3 worm cellular contexts compared by ENCODE assay signal in genomic region chrII:10607238-10607961, ce11.
TF ChIP-seq lines count a peak whose summit lies in the region.

Gene ccm-3, minus strand, starts transcription at chrII:10607275.

TF ChIP-seq in whole organism, L1 larva, 84 proteins besides CTCF, POLR2A, EP300 and RAD21 (continued from another document and continues in another):
- no peak for TF ChIP-seq sox-4 (tag; optimal IDR thresholded peaks at IDR 0.05; lab: Kevin White, UChicago)
- TF ChIP-seq lin-13 (GFP tag; optimal IDR thresholded peaks at IDR 0.05; lab: Kevin White, UChicago) = peak; percentile 17
- peak; percentile 63 for TF ChIP-seq lin-14 (GFP tag; optimal IDR thresholded peaks at IDR 0.05; lab: Kevin White, UChicago)
- no peak for TF ChIP-seq ztf-4 (tag; optimal IDR thresholded peaks at IDR 0.05; lab: Kevin White, UChicago)
- TF ChIP-seq ceh-90 (tag; optimal IDR thresholded peaks at IDR 0.05; lab: Kevin White, UChicago) = no peak
- no peak for TF ChIP-seq nhr-90 (tag; optimal IDR thresholded peaks at IDR 0.05; lab: Kevin White, UChicago; ENCODE audit: poor library complexity)
- TF ChIP-seq nhr-19 (GFP tag; conservative IDR thresholded peaks at IDR 0.05; lab: Robert Waterston, UW) = 0 out of 2 replicates have a peak, but pooled peaks have one; percentile 22
- TF ChIP-seq aha-1 (tag; optimal IDR thresholded peaks at IDR 0.05; lab: Kevin White, UChicago) = no peak
- TF ChIP-seq nhr-76 (tag; optimal IDR thresholded peaks at IDR 0.05; lab: Kevin White, UChicago) = no peak
- TF ChIP-seq pax-3 (tag; optimal IDR thresholded peaks at IDR 0.05; lab: Kevin White, UChicago) = no peak
- no peak for TF ChIP-seq ces-1 (GFP tag; optimal IDR thresholded peaks at IDR 0.05; lab: Kevin White, UChicago)
- no peak for TF ChIP-seq nhr-28 (tag; optimal IDR thresholded peaks at IDR 0.05; lab: Kevin White, UChicago)
- TF ChIP-seq pag-3 (tag; optimal IDR thresholded peaks at IDR 0.05; lab: Kevin White, UChicago; ENCODE audit: borderline replicate concordance, insufficient read depth) = no peak
- peak; percentile 64 for TF ChIP-seq lin-15B (tag; optimal IDR thresholded peaks at IDR 0.05; lab: Kevin White, UChicago)
- TF ChIP-seq grh-1 (GFP tag; IDR thresholded peaks at IDR 0.05; lab: Robert Waterston, UW) = no peak
- TF ChIP-seq Y116A8C.19 (tag; optimal IDR thresholded peaks at IDR 0.05; lab: Kevin White, UChicago; ENCODE audit: borderline replicate concordance) = no peak
- TF ChIP-seq nhr-20 (tag; optimal IDR thresholded peaks at IDR 0.05; lab: Kevin White, UChicago) = no peak
- no peak for TF ChIP-seq tlp-1 (tag; optimal IDR thresholded peaks at IDR 0.05; lab: Kevin White, UChicago)
- no peak for TF ChIP-seq C04F5.9 (tag; optimal IDR thresholded peaks at IDR 0.05; lab: Kevin White, UChicago)
- TF ChIP-seq ama-1 (optimal IDR thresholded peaks at IDR 0.05; lab: Kevin White, UChicago) = no peak
- peak; percentile 1 for TF ChIP-seq unc-86 (tag; optimal IDR thresholded peaks at IDR 0.05; lab: Kevin White, UChicago)
- no peak for TF ChIP-seq ceh-88 (GFP tag; IDR thresholded peaks at IDR 0.05; lab: Robert Waterston, UW)
- TF ChIP-seq nhr-77 (tag; optimal IDR thresholded peaks at IDR 0.05; lab: Kevin White, UChicago) = no peak
- peak; percentile 50 for TF ChIP-seq C16A3.4 (tag; optimal IDR thresholded peaks at IDR 0.05; lab: Kevin White, UChicago)
- TF ChIP-seq ceh-8 (GFP tag; optimal IDR thresholded peaks at IDR 0.05; lab: Kevin White, UChicago) = no peak
- no peak for TF ChIP-seq elt-2 (tag; optimal IDR thresholded peaks at IDR 0.05; lab: Kevin White, UChicago)
- TF ChIP-seq fkh-4 (tag; optimal IDR thresholded peaks at IDR 0.05; lab: Kevin White, UChicago; ENCODE audit: borderline replicate concordance) = no peak
- no peak for TF ChIP-seq nhr-11 (tag; optimal IDR thresholded peaks at IDR 0.05; lab: Kevin White, UChicago)
- peak; percentile 3 for TF ChIP-seq F16B12.6 (tag; optimal IDR thresholded peaks at IDR 0.05; lab: Kevin White, UChicago)
- TF ChIP-seq fos-1 (tag; optimal IDR thresholded peaks at IDR 0.05; lab: Kevin White, UChicago) = no peak
- no peak for TF ChIP-seq zag-1 (tag; optimal IDR thresholded peaks at IDR 0.05; lab: Kevin White, UChicago)
- peak; percentile 28 for TF ChIP-seq fkh-8 (tag; optimal IDR thresholded peaks at IDR 0.05; lab: Kevin White, UChicago)
- TF ChIP-seq mep-1 (tag; optimal IDR thresholded peaks at IDR 0.05; lab: Kevin White, UChicago) = no peak
- TF ChIP-seq ceh-82 (tag; optimal IDR thresholded peaks at IDR 0.05; lab: Kevin White, UChicago) = peak in 2 of 3 experiments; percentile 15 to 54
- TF ChIP-seq fkh-10 (GFP tag; optimal IDR thresholded peaks at IDR 0.05; lab: Kevin White, UChicago) = peak; percentile 3
- TF ChIP-seq sup-37 (GFP tag; optimal IDR thresholded peaks at IDR 0.05; lab: Kevin White, UChicago) = no peak
- TF ChIP-seq nhr-12 (tag; optimal IDR thresholded peaks at IDR 0.05; lab: Kevin White, UChicago) = no peak
- no peak for TF ChIP-seq unc-98 (GFP tag; IDR thresholded peaks at IDR 0.05; lab: Robert Waterston, UW)
- TF ChIP-seq lir-3 (tag; optimal IDR thresholded peaks at IDR 0.05; lab: Kevin White, UChicago; ENCODE audit: poor library complexity) = no peak
- no peak for TF ChIP-seq dsc-1 (tag; optimal IDR thresholded peaks at IDR 0.05; lab: Kevin White, UChicago)
- TF ChIP-seq ets-5 (GFP tag; IDR thresholded peaks at IDR 0.05; lab: Robert Waterston, UW) = no peak
- TF ChIP-seq mab-9 (GFP tag; IDR thresholded peaks at IDR 0.05; lab: Robert Waterston, UW) = no peak
- TF ChIP-seq egl-13 (tag; optimal IDR thresholded peaks at IDR 0.05; lab: Kevin White, UChicago) = no peak
- TF ChIP-seq sptf-1 (tag; optimal IDR thresholded peaks at IDR 0.05; lab: Kevin White, UChicago) = no peak
- TF ChIP-seq egl-27 (tag; optimal IDR thresholded peaks at IDR 0.05; lab: Kevin White, UChicago) = no peak

TF ChIP-seq in whole organism, L3 larva, 47 proteins besides CTCF, POLR2A, EP300 and RAD21 (continued from another document):
- TF ChIP-seq ceh-16 (tag; optimal IDR thresholded peaks at IDR 0.05; lab: Kevin White, UChicago) (no peak), nhr-237 (tag; optimal IDR thresholded peaks at IDR 0.05; lab: Kevin White, UChicago) (no peak), ztf-4 (tag; optimal IDR thresholded peaks at IDR 0.05; lab: Kevin White, UChicago) (no peak), fkh-10 (GFP tag; optimal IDR thresholded peaks at IDR 0.05; lab: Kevin White, UChicago) (no peak), fos-1 (tag; optimal IDR thresholded peaks at IDR 0.05; lab: Kevin White, UChicago) (no peak), zag-1 (tag; optimal IDR thresholded peaks at IDR 0.05; lab: Kevin White, UChicago) (no peak), elt-3 (tag; optimal IDR thresholded peaks at IDR 0.05; lab: Kevin White, UChicago) (no peak), nhr-12 (tag; optimal IDR thresholded peaks at IDR 0.05; lab: Kevin White, UChicago) (no peak), ZK546.5 (tag; optimal IDR thresholded peaks at IDR 0.05; lab: Kevin White, UChicago) (no peak), skn-1 (tag; optimal IDR thresholded peaks at IDR 0.05; lab: Kevin White, UChicago) (no peak), nhr-43 (tag; optimal IDR thresholded peaks at IDR 0.05; lab: Kevin White, UChicago; ENCODE audit: poor library complexity, severe bottlenecking) (no peak), pqm-1 (tag; optimal IDR thresholded peaks at IDR 0.05; lab: Kevin White, UChicago) (no peak), unc-39 (tag; optimal IDR thresholded peaks at IDR 0.05; lab: Kevin White, UChicago) (no peak), nfya-1 (tag; optimal IDR thresholded peaks at IDR 0.05; lab: Kevin White, UChicago; ENCODE audit: insufficient read depth) (peak; percentile 31), nhr-25 (tag; optimal IDR thresholded peaks at IDR 0.05; lab: Kevin White, UChicago) (no peak), nhr-77 (tag; optimal IDR thresholded peaks at IDR 0.05; lab: Kevin White, UChicago) (no peak), daf-12 (tag; optimal IDR thresholded peaks at IDR 0.05; lab: Kevin White, UChicago) (no peak), ztf-11 (tag; optimal IDR thresholded peaks at IDR 0.05; lab: Kevin White, UChicago) (no peak), nhr-67 (tag; optimal IDR thresholded peaks at IDR 0.05; lab: Kevin White, UChicago) (no peak), ceh-28 (tag; optimal IDR thresholded peaks at IDR 0.05; lab: Kevin White, UChicago) (no peak), ceh-9 (tag; optimal IDR thresholded peaks at IDR 0.05; lab: Kevin White, UChicago) (no peak), eor-1 (tag; optimal IDR thresholded peaks at IDR 0.05; lab: Kevin White, UChicago) (no peak), ceh-82 (tag; optimal IDR thresholded peaks at IDR 0.05; lab: Kevin White, UChicago) (no peak), fkh-2 (tag; optimal IDR thresholded peaks at IDR 0.05; lab: Kevin White, UChicago) (no peak), egl-5 (tag; optimal IDR thresholded peaks at IDR 0.05; lab: Kevin White, UChicago) (no peak), lin-39 (tag; optimal IDR thresholded peaks at IDR 0.05; lab: Kevin White, UChicago) (no peak)
TF ChIP-seq in whole organism, L3 larva: peak in this region for 6.

TF ChIP-seq in whole organism, L4 larva, 104 proteins besides CTCF, POLR2A, EP300 and RAD21 (continued from another document):
- TF ChIP-seq mes-2 (tag; optimal IDR thresholded peaks at IDR 0.05; lab: Kevin White, UChicago; ENCODE audit: poor library complexity, severe bottlenecking) (no peak), lsy-2 (tag; optimal IDR thresholded peaks at IDR 0.05; lab: Kevin White, UChicago) (peak in 1 of 2 experiments; percentile 36), daf-16 (GFP tag; optimal IDR thresholded peaks at IDR 0.05; lab: Kevin White, UChicago) (no peak), daf-16 (tag; optimal IDR thresholded peaks at IDR 0.05; lab: Kevin White, UChicago) (peak; percentile 14), hif-1 (tag; optimal IDR thresholded peaks at IDR 0.05; lab: Kevin White, UChicago) (no peak), ceh-44 (GFP tag; IDR thresholded peaks at IDR 0.05; lab: Robert Waterston, UW) (no peak), nhr-28 (tag; optimal IDR thresholded peaks at IDR 0.05; lab: Kevin White, UChicago) (no peak), Y105C5A.15 (GFP tag; IDR thresholded peaks at IDR 0.05; lab: Robert Waterston, UW) (no peak), ZK546.5 (tag; optimal IDR thresholded peaks at IDR 0.05; lab: Kevin White, UChicago) (no peak), mxl-2 (GFP tag; conservative IDR thresholded peaks at IDR 0.05; lab: Robert Waterston, UW) (no peak), dpl-1 (GFP tag; optimal IDR thresholded peaks at IDR 0.05; lab: Kevin White, UChicago) (peak; percentile 53), duxl-1 (tag; optimal IDR thresholded peaks at IDR 0.05; lab: Kevin White, UChicago; ENCODE audit: poor library complexity) (no peak), nhr-41 (GFP tag; IDR thresholded peaks at IDR 0.05; lab: Robert Waterston, UW) (no peak), nhr-11 (tag; optimal IDR thresholded peaks at IDR 0.05; lab: Kevin White, UChicago) (peak; percentile 17), aha-1 (tag; lab: Kevin White, UChicago) (peak; percentile 69), nhr-102 (tag; optimal IDR thresholded peaks at IDR 0.05; lab: Kevin White, UChicago) (no peak), unc-39 (tag; optimal IDR thresholded peaks at IDR 0.05; lab: Kevin White, UChicago) (no peak), fkh-10 (GFP tag; optimal IDR thresholded peaks at IDR 0.05; lab: Kevin White, UChicago) (peak; percentile 15), lin-38 (GFP tag; IDR thresholded peaks at IDR 0.05; lab: Robert Waterston, UW) (peak; percentile 91)
